Fruit fly (Drosophila melanogaster) whole organism, embryonic: Measurements from ENCODE around the gene Nup358.

Source experiments
- Aef1 ChIP-seq: fragments of 200-800 bp; sonication (Bioruptor generic); IDR thresholded peaks from 3 replicates; pipeline ENCODE4 v1.3.6; 2022; ENCODE audit warnings: missing biosample characterization, missing genetic modification characterization
- Antp ChIP-seq: fragments of 200-800 bp; sonication (Bioruptor generic); optimal IDR thresholded peaks from 3 replicates; lab custom pipeline; 2016; ENCODE audit warnings: missing biosample characterization, missing genetic modification characterization
- Asciz ChIP-seq: fragments of 200-800 bp; sonication (Bioruptor generic); optimal IDR thresholded peaks from 2 replicates; lab custom pipeline; 2017; ENCODE audit warnings: missing biosample characterization, mild to moderate bottlenecking, missing genetic modification characterization, missing genetic modification reagents
- CG10654 ChIP-seq: fragments of 200-800 bp; sonication (Bioruptor generic); optimal IDR thresholded peaks from 2 replicates; lab custom pipeline; 2016; ENCODE audit warnings: missing biosample characterization, missing genetic modification characterization
- CG11504 ChIP-seq: fragments of 200-800 bp; sonication (Bioruptor generic); optimal IDR thresholded peaks from 3 replicates; lab custom pipeline; 2019; ENCODE audit warnings: missing biosample characterization, mild to moderate bottlenecking, missing genetic modification characterization, moderate library complexity
- CG13123 ChIP-seq: fragments of 200-800 bp; sonication (Bioruptor generic); optimal IDR thresholded peaks from 2 replicates; lab custom pipeline; 2016; ENCODE audit warnings: missing biosample characterization, missing genetic modification characterization
- CG15479 ChIP-seq: fragments of 200-800 bp; sonication (Bioruptor generic); optimal IDR thresholded peaks from 3 replicates; lab custom pipeline; 2019; ENCODE audit warnings: missing biosample characterization, mild to moderate bottlenecking, missing genetic modification characterization, moderate library complexity
- CG15514 ChIP-seq: fragments of 200-800 bp; sonication (Bioruptor generic); optimal IDR thresholded peaks from 3 replicates; lab custom pipeline; 2017; ENCODE audit warnings: missing biosample characterization, missing genetic modification characterization, mild to moderate bottlenecking, moderate library complexity, missing genetic modification reagents
- CG17328 ChIP-seq: fragments of 200-800 bp; sonication (Bioruptor generic); IDR thresholded peaks from 2 replicates; pipeline ENCODE4 v1.3.6; 2022; ENCODE audit warnings: missing biosample characterization, missing genetic modification characterization
- CG17612 ChIP-seq: fragments of 200-800 bp; sonication (Bioruptor generic); IDR thresholded peaks from 2 replicates; pipeline ENCODE4 v1.3.6; 2022; ENCODE audit warnings: missing biosample characterization, missing genetic modification characterization
- CG2889 ChIP-seq: fragments of 200-800 bp; sonication (Bioruptor generic); IDR thresholded peaks from 3 replicates; pipeline ENCODE4 v1.3.6; 2022; ENCODE audit warnings: missing biosample characterization, missing genetic modification characterization
- CG34376 ChIP-seq: fragments of 200-800 bp; sonication (Bioruptor generic); optimal IDR thresholded peaks from 2 replicates; lab custom pipeline; 2018; ENCODE audit warnings: missing biosample characterization, mild to moderate bottlenecking, missing genetic modification characterization
- CG3847 ChIP-seq: fragments of 200-800 bp; sonication (Bioruptor generic); IDR thresholded peaks from 2 replicates; pipeline ENCODE4 v1.3.6; 2022; ENCODE audit warnings: missing biosample characterization, missing genetic modification characterization
- CG4707 ChIP-seq: fragments of 200-800 bp; sonication (Bioruptor generic); optimal IDR thresholded peaks from 2 replicates; lab custom pipeline; 2018; ENCODE audit warnings: missing biosample characterization, mild to moderate bottlenecking, missing genetic modification characterization, moderate library complexity
- CG6254 ChIP-seq: fragments of 200-800 bp; sonication (Bioruptor generic); optimal IDR thresholded peaks from 3 replicates; lab custom pipeline; 2017; ENCODE audit warnings: mild to moderate bottlenecking, missing biosample characterization, missing genetic modification reagents, missing genetic modification characterization
- CG6689 ChIP-seq: fragments of 200-800 bp; sonication (Bioruptor generic); IDR thresholded peaks from 2 replicates; pipeline ENCODE4 v1.3.6; 2022; ENCODE audit warnings: missing biosample characterization, missing genetic modification characterization
- CG8388 ChIP-seq: fragments of 200-800 bp; sonication (Bioruptor generic); optimal IDR thresholded peaks from 2 replicates; lab custom pipeline; 2019; ENCODE audit warnings: missing biosample characterization, mild to moderate bottlenecking, missing genetic modification characterization, moderate library complexity
- CG8478 ChIP-seq: fragments of >200 bp; optimal IDR thresholded peaks from 2 replicates; lab custom pipeline; 2018
- CG8924 ChIP-seq: fragments of 200-800 bp; optimal IDR thresholded peaks from 3 replicates; lab custom pipeline; 2019; ENCODE audit warnings: missing biosample characterization, mild to moderate bottlenecking, missing genetic modification characterization, moderate library complexity
- Dek ChIP-seq: fragments of 200-800 bp; sonication (Bioruptor generic); optimal IDR thresholded peaks from 3 replicates; lab custom pipeline; 2019; ENCODE audit warnings: missing biosample characterization, mild to moderate bottlenecking, missing genetic modification characterization, moderate library complexity
- Dref ChIP-seq: fragments of 200-800 bp; sonication (Bioruptor generic); IDR thresholded peaks from 2 replicates; pipeline ENCODE4 v1.3.6; 2022; ENCODE audit warnings: missing biosample characterization, missing genetic modification characterization
- Ets65A ChIP-seq: fragments of 200-800 bp; sonication (Bioruptor generic); peaks from one replicate; lab custom pipeline; 2016; ENCODE audit warnings: missing biosample characterization, missing genetic modification characterization
- Hmr ChIP-seq: fragments of 200-800 bp; sonication (Bioruptor generic); optimal IDR thresholded peaks from 3 replicates; lab custom pipeline; 2017; ENCODE audit warnings: mild to moderate bottlenecking, missing biosample characterization, missing genetic modification reagents, missing genetic modification characterization
- Hmx ChIP-seq: fragments of 200-800 bp; sonication (Bioruptor generic); optimal IDR thresholded peaks from 2 replicates; lab custom pipeline; 2016; ENCODE audit warnings: missing biosample characterization, missing genetic modification characterization
- Jarid2 ChIP-seq: fragments of 200-800 bp; sonication (Bioruptor generic); optimal IDR thresholded peaks from 3 replicates; lab custom pipeline; 2017; ENCODE audit warnings: mild to moderate bottlenecking, missing biosample characterization, missing genetic modification reagents, missing genetic modification characterization
- MBD-R2 ChIP-seq: fragments of 200-800 bp; sonication (Bioruptor generic); IDR thresholded peaks from 2 replicates; pipeline ENCODE4 v1.3.6; 2022; ENCODE audit warnings: missing biosample characterization, missing genetic modification characterization
- MESR4 ChIP-seq: fragments of 200-800 bp; sonication (Bioruptor generic); optimal IDR thresholded peaks from 2 replicates; lab custom pipeline; 2018; ENCODE audit warnings: missing biosample characterization, mild to moderate bottlenecking, missing genetic modification characterization, moderate library complexity
- Mes4 ChIP-seq: fragments of 200-800 bp; sonication (Bioruptor generic); optimal IDR thresholded peaks from 2 replicates; lab custom pipeline; 2016; ENCODE audit warnings: missing biosample characterization, missing genetic modification characterization
- NfI ChIP-seq: fragments of 200-800 bp; sonication (Bioruptor generic); optimal IDR thresholded peaks from 3 replicates; lab custom pipeline; 2018; ENCODE audit warnings: missing biosample characterization, mild to moderate bottlenecking, missing genetic modification characterization, moderate library complexity
- Usf ChIP-seq: fragments of 200-800 bp; sonication (Bioruptor generic); optimal IDR thresholded peaks from 2 replicates; lab custom pipeline; 2017; ENCODE audit warnings: missing genotype, missing biosample characterization, missing genetic modification characterization
- al ChIP-seq: fragments of 200-800 bp; sonication (Bioruptor generic); IDR thresholded peaks from 2 replicates; pipeline ENCODE4 v1.3.6; 2022; ENCODE audit warnings: missing biosample characterization, missing genetic modification characterization
- ara ChIP-seq: fragments of 200-800 bp; sonication (Bioruptor generic); IDR thresholded peaks from 2 replicates; pipeline ENCODE4 v1.3.6; 2022; ENCODE audit warnings: missing biosample characterization, missing genetic modification characterization
- esg ChIP-seq: fragments of 200-800 bp; sonication (Bioruptor generic); conservative IDR thresholded peaks from 2 replicates; pipeline ENCODE4 v1.3.6; 2022; ENCODE audit warnings: missing biosample characterization, missing genetic modification characterization
- fru ChIP-seq: fragments of >200 bp; optimal IDR thresholded peaks from 2 replicates; lab custom pipeline; 2017
- h ChIP-seq: fragments of >200 bp; optimal IDR thresholded peaks from 2 replicates; lab custom pipeline; 2017
- nau ChIP-seq: fragments of 200-800 bp; sonication (Bioruptor generic); optimal IDR thresholded peaks from 3 replicates; lab custom pipeline; 2017; ENCODE audit warnings: missing biosample characterization, mild to moderate bottlenecking, missing genetic modification characterization, missing genetic modification reagents
- org-1 ChIP-seq: fragments of 200-800 bp; sonication (Bioruptor generic); optimal IDR thresholded peaks from 2 replicates; lab custom pipeline; 2017; ENCODE audit warnings: missing biosample characterization, missing genetic modification characterization
- pho ChIP-seq: fragments of 200-800 bp; sonication (Bioruptor generic); optimal IDR thresholded peaks from 2 replicates; lab custom pipeline; 2016; ENCODE audit warnings: missing biosample characterization, missing genetic modification characterization
- ro ChIP-seq: fragments of 200-800 bp; sonication (Bioruptor generic); IDR thresholded peaks from 2 replicates; pipeline ENCODE4 v1.3.6; 2022; ENCODE audit warnings: missing biosample characterization, missing genetic modification characterization
- row ChIP-seq: fragments of 200-800 bp; sonication (Bioruptor generic); IDR thresholded peaks from 3 replicates; pipeline ENCODE4 v1.3.6; 2022; ENCODE audit warnings: missing biosample characterization, missing genetic modification characterization
- sc ChIP-seq, 3 experiments: fragments of >200 bp in 2 of 3; fragments of 200-800 bp in 1 of 3; sonication (Bioruptor generic) in 1 of 3; optimal IDR thresholded peaks; 2 replicates in 2 of 3; 3 replicates in 1 of 3; lab custom pipeline; 2017; ENCODE audit warnings: mild to moderate bottlenecking in 1 of 3, missing biosample characterization in 1 of 3, missing genetic modification characterization in 1 of 3, missing genetic modification reagents in 1 of 3
- sens ChIP-seq: fragments of 200-800 bp; sonication (Bioruptor generic); peaks from one replicate; lab custom pipeline; 2016; ENCODE audit warnings: missing biosample characterization, missing genetic modification characterization
- sr ChIP-seq: fragments of 200-800 bp; sonication (Bioruptor generic); IDR thresholded peaks from 3 replicates; pipeline ENCODE4 v1.3.6; 2022; ENCODE audit warnings: missing biosample characterization, missing genetic modification characterization
- ssp ChIP-seq: fragments of 200-800 bp; sonication (Bioruptor generic); IDR thresholded peaks from 2 replicates; pipeline ENCODE4 v1.3.6; 2022; ENCODE audit warnings: missing biosample characterization, missing genetic modification characterization
- stwl ChIP-seq: fragments of 200-800 bp; sonication (Bioruptor generic); optimal IDR thresholded peaks from 3 replicates; lab custom pipeline; 2018; ENCODE audit warnings: missing biosample characterization, mild to moderate bottlenecking, missing genetic modification characterization, moderate library complexity
- tgo ChIP-seq: fragments of 200-800 bp; sonication (Bioruptor generic); IDR thresholded peaks from 3 replicates; pipeline ENCODE4 v1.3.6; 2022; ENCODE audit warnings: missing biosample characterization, missing genetic modification characterization
- trh ChIP-seq: fragments of 200-800 bp; sonication (Bioruptor generic); optimal IDR thresholded peaks from 2 replicates; lab custom pipeline; 2016; ENCODE audit warnings: missing biosample characterization, missing genetic modification characterization
- unpg ChIP-seq: fragments of 200-800 bp; sonication (Bioruptor generic); optimal IDR thresholded peaks from 3 replicates; lab custom pipeline; 2018; ENCODE audit warnings: missing biosample characterization, mild to moderate bottlenecking, missing genetic modification characterization, moderate library complexity
- usp ChIP-seq: fragments of >200 bp; optimal IDR thresholded peaks from 2 replicates; lab custom pipeline; 2017; ENCODE audit warnings: missing biosample characterization, missing genetic modification characterization
- yki ChIP-seq: fragments of >200 bp; optimal IDR thresholded peaks from 3 replicates; lab custom pipeline; 2018
- z ChIP-seq: fragments of 200-800 bp; sonication (Bioruptor generic); IDR thresholded peaks from 3 replicates; pipeline ENCODE4 v1.3.6; 2022; ENCODE audit warnings: missing biosample characterization, missing genetic modification characterization
- zen2 ChIP-seq: fragments of 200-800 bp; sonication (Bioruptor generic); IDR thresholded peaks from 3 replicates; pipeline ENCODE4 v1.3.6; 2022; ENCODE audit warnings: missing biosample characterization, missing genetic modification characterization; ENCODE audit not compliant: partially characterized antibody

Gene Nup358

DNA sequence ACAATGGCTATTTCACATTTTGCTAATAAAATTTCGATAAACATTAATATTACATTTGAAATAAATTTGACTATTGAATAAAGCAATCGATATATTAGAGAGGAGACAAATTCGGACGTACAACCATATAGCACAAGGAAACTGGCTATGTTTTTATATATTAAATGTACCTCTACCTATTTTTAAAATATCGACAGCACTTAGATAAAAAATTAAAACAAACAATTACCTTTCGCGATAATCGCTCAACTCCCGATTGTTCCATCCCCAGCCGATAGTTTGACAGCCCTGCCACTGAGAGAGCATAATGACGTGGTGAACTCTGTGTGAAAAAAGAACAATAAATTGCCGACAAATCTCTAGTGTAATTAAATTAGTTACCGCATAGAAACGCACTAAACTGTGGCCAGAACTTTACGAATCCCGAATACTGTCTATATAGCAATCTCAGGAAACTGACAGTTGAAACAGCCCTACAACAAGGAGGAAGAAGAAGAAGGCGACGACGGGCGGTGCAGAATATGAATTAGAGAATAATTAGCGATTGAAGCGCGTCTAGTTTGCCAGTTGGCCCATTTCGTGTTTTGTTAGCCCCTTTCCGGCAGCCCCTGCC, 9.6 kb downstream of the Nup358 start, which contains the start of gene CG11857:
TSS of gene CG11857 (plus strand) at position 271 of the 613 bp plus-strand sequence.
- TF ChIP-seq al (GFP tag; lab: Robert Waterston, UW) (peak; percentile 99), z (GFP tag; lab: Robert Waterston, UW) (peak; percentile 70; the same call in 2 of the 3 replicates), CG8478 (no peak), sc (optimal IDR thresholded peaks at IDR 0.05; lab: Kevin White, UChicago) (no peak), sc (GFP tag; optimal IDR thresholded peaks at IDR 0.05; lab: Kevin White, UChicago) (peak; percentile 94), ro (GFP tag; lab: Robert Waterston, UW) (peak; percentile 98), CG11504 (peak; percentile 95), Mes4 (GFP tag; lab: Kevin White, UChicago) (peak; percentile 94), sens (GFP tag; lab: Kevin White, UChicago) (peak; percentile 100), CG34376 (GFP tag; lab: Kevin White, UChicago) (peak; percentile 97), zen2 (GFP tag; lab: Robert Waterston, UW) (peak; percentile 99), Usf (GFP tag; lab: Kevin White, UChicago) (peak; percentile 96), yki (lab: Kevin White, UChicago) (no peak), CG13123 (GFP tag; lab: Kevin White, UChicago) (peak; percentile 97), CG17612 (GFP tag; lab: Robert Waterston, UW) (peak; percentile 97), tgo (GFP tag; lab: Robert Waterston, UW) (peak; percentile 99), Asciz (GFP tag; lab: Kevin White, UChicago) (peak; percentile 92), CG3847 (GFP tag; lab: Robert Waterston, UW) (peak; percentile 99), Dref (GFP tag; lab: Robert Waterston, UW) (peak; percentile 81), CG6254 (GFP tag; lab: Kevin White, UChicago) (peak; percentile 74), unpg (GFP tag; lab: Kevin White, UChicago) (peak; percentile 98), MESR4 (peak; percentile 91), stwl (peak; percentile 91), usp (GFP tag; lab: Kevin White, UChicago) (no peak), CG17328 (peak; percentile 99), CG15514 (GFP tag; lab: Kevin White, UChicago) (peak; percentile 93), Hmr (GFP tag; lab: Kevin White, UChicago) (peak; percentile 97), Antp (GFP tag; lab: Kevin White, UChicago) (peak; percentile 97), ssp (GFP tag; lab: Robert Waterston, UW) (peak; percentile 95), org-1 (GFP tag; lab: Kevin White, UChicago) (peak; percentile 93), CG2889 (peak; percentile 99), CG6689 (peak; percentile 98), CG8388 (peak; percentile 95), MBD-R2 (peak; percentile 99), trh (GFP tag; lab: Kevin White, UChicago) (peak; percentile 97), fru (lab: Kevin White, UChicago) (no peak), Ets65A (peak; percentile 100), h (no peak), CG8924 (tag; lab: Kevin White, UChicago) (peak; percentile 98), Hmx (GFP tag; lab: Kevin White, UChicago) (peak; percentile 96), ara (GFP tag; lab: Robert Waterston, UW) (peak; percentile 98), row (GFP tag; lab: Robert Waterston, UW) (peak; percentile 100), esg (GFP tag; lab: Robert Waterston, UW) (peak; percentile 99), sr (GFP tag; lab: Robert Waterston, UW) (peak; percentile 87; the same call in 2 of the 3 replicates), Dek (tag; lab: Kevin White, UChicago) (peak; percentile 98), CG4707 (GFP tag; lab: Kevin White, UChicago) (peak; percentile 82), nau (GFP tag; lab: Kevin White, UChicago) (no peak), CG15479 (GFP tag; lab: Kevin White, UChicago) (peak; percentile 30), NfI (GFP tag; lab: Kevin White, UChicago) (peak; percentile 98), Jarid2 (peak; percentile 84), pho (GFP tag; lab: Kevin White, UChicago) (peak; percentile 98), CG10654 (GFP tag; lab: Kevin White, UChicago) (peak; percentile 97), Aef1 (GFP tag; lab: Robert Waterston, UW) (peak; percentile 99)
